Worm (Caenorhabditis elegans) whole organism, early embryonic: ENCODE results near the gene Y25C1A.7.

ENCODE experiments used
- B0310.2 ChIP-seq: sonication (generic microtip); optimal IDR thresholded peaks from 2 replicates; lab custom pipeline; 2016; ENCODE audit warnings: mild to moderate bottlenecking, missing genetic modification characterization, missing compliant biosample characterization
- F13C5.2 ChIP-seq: sonication (generic microtip); optimal IDR thresholded peaks from 2 replicates; lab custom pipeline; 2017; ENCODE audit warnings: mild to moderate bottlenecking, missing genetic modification characterization, inconsistent platforms, missing compliant biosample characterization
- ama-1 ChIP-seq: fragments of 150-350 bp; optimal IDR thresholded peaks from 2 replicates; lab custom pipeline; 2014
- ceh-36 ChIP-seq: sonication (generic microtip); optimal IDR thresholded peaks from 2 replicates; lab custom pipeline; 2016; ENCODE audit warnings: missing genetic modification characterization, inconsistent platforms, missing compliant biosample characterization
- flt-1 ChIP-seq: fragments of 200-800 bp; sonication (Bioruptor generic); IDR thresholded peaks from 2 replicates; pipeline ENCODE4 v1.3.6; 2022; ENCODE audit warnings: missing genetic modification characterization, missing compliant biosample characterization
- hmg-4 ChIP-seq: fragments of 200-800 bp; sonication (Bioruptor generic); optimal IDR thresholded peaks from 2 replicates; lab custom pipeline; 2018; ENCODE audit warnings: mild to moderate bottlenecking, missing genetic modification characterization, missing compliant biosample characterization
- hnd-1 ChIP-seq: sonication (generic microtip); optimal IDR thresholded peaks from 2 replicates; lab custom pipeline; 2016; ENCODE audit warnings: missing genetic modification characterization, missing compliant biosample characterization
- pes-1 ChIP-seq: fragments of 200-800 bp; sonication (Bioruptor generic); IDR thresholded peaks from 2 replicates; pipeline ENCODE4 v1.3.6; 2022; ENCODE audit warnings: missing genetic modification reagents, missing genetic modification characterization, missing compliant biosample characterization
- scrt-1 ChIP-seq: fragments of 200-800 bp; sonication (Bioruptor generic); IDR thresholded peaks from 2 replicates; pipeline ENCODE4 v1.3.6; 2022; ENCODE audit warnings: missing genetic modification characterization, missing compliant biosample characterization
- sea-1 ChIP-seq: fragments of 200-800 bp; sonication (Bioruptor generic); conservative IDR thresholded peaks from 2 replicates; pipeline ENCODE4 v1.3.6; 2022; ENCODE audit warnings: missing genetic modification characterization, missing compliant biosample characterization
- tbx-11 ChIP-seq: fragments of 200-800 bp; sonication (Bioruptor generic); IDR thresholded peaks from 2 replicates; pipeline ENCODE4 v1.3.6; 2022; ENCODE audit warnings: missing genetic modification characterization, missing compliant biosample characterization
- tbx-37 ChIP-seq: fragments of 200-800 bp; sonication (Bioruptor generic); conservative IDR thresholded peaks from 2 replicates; pipeline ENCODE4 v1.3.6; 2022; ENCODE audit warnings: missing genetic modification reagents, missing genetic modification characterization, missing compliant biosample characterization
- tra-4 ChIP-seq: sonication (generic microtip); optimal IDR thresholded peaks from 2 replicates; lab custom pipeline; 2017; ENCODE audit warnings: missing genetic modification characterization, missing compliant biosample characterization

- TF ChIP-seq tbx-11 (GFP tag; lab: Robert Waterston, UW) (no peak), hmg-4 (GFP tag; lab: Kevin White, UChicago) (no peak), ama-1 (no peak), ceh-36 (no peak), sea-1 (no peak), hnd-1 (tag; lab: Kevin White, UChicago) (no peak), pes-1 (GFP tag; lab: Robert Waterston, UW) (no peak), flt-1 (GFP tag; lab: Robert Waterston, UW) (no peak), F13C5.2 (no peak), tbx-37 (GFP tag; lab: Robert Waterston, UW) (no peak), B0310.2 (no peak), tra-4 (tag; lab: Kevin White, UChicago) (no peak), scrt-1 (no peak)
Measured at ce11 chrII:3043358-3043757, 27.5 kb downstream of the Y25C1A.7 start, which contains the start of gene B0454.8.
